Worm (Caenorhabditis elegans) whole organism, L2 larva: ENCODE measurements around the gene eat-20.
A peak's percentile ranks its signal among the peaks of the same experiment; 100 is the strongest.

Experiments
- C34F6.9 ChIP-seq: fragments of 150-350 bp; optimal IDR thresholded peaks from 2 replicates; lab custom pipeline; 2014; ENCODE audit warnings: missing biosample characterization, missing genetic modification characterization
- F13H6.1 ChIP-seq: sonication (generic microtip); optimal IDR thresholded peaks from 2 replicates; lab custom pipeline; 2016; ENCODE audit warnings: missing genetic modification characterization, missing compliant biosample characterization
- R02D3.7 ChIP-seq: fragments of 150-350 bp; optimal IDR thresholded peaks from 2 replicates; lab custom pipeline; 2014; ENCODE audit warnings: missing biosample characterization, missing genetic modification characterization
- Y55F3AM.14 ChIP-seq: fragments of 200-800 bp; sonication (Bioruptor generic); optimal IDR thresholded peaks from 2 replicates; lab custom pipeline; 2018; ENCODE audit warnings: mild to moderate bottlenecking, missing genetic modification characterization, missing compliant biosample characterization
- aly-2 ChIP-seq: fragments of 150-350 bp; optimal IDR thresholded peaks from 2 replicates; lab custom pipeline; 2014; ENCODE audit warnings: missing biosample characterization, missing genetic modification characterization
- blmp-1 ChIP-seq: sonication (generic microtip); optimal IDR thresholded peaks from 2 replicates; lab custom pipeline; 2017; ENCODE audit warnings: missing genetic modification characterization, mild to moderate bottlenecking, missing compliant biosample characterization, antibody characterized with exemption, moderate library complexity; ENCODE audit not compliant: insufficient read depth
- ceh-82 ChIP-seq: fragments of 150-350 bp; optimal IDR thresholded peaks from 2 replicates; lab custom pipeline; 2014; ENCODE audit warnings: missing biosample characterization, missing genetic modification characterization
- crh-2 ChIP-seq: sonication (generic microtip); optimal IDR thresholded peaks from 2 replicates; lab custom pipeline; 2017; ENCODE audit warnings: missing biosample characterization, missing genetic modification characterization
- dmd-4 ChIP-seq: sonication (generic microtip); optimal IDR thresholded peaks from 2 replicates; lab custom pipeline; 2017; ENCODE audit warnings: missing biosample characterization, missing genetic modification characterization
- egl-27 ChIP-seq: sonication (generic microtip); optimal IDR thresholded peaks from 3 replicates; lab custom pipeline; 2017; ENCODE audit warnings: missing biosample characterization, missing genetic modification reagents, missing genetic modification characterization
- elt-1 ChIP-seq: fragments of 150-350 bp; optimal IDR thresholded peaks from 2 replicates; lab custom pipeline; 2014; ENCODE audit warnings: missing biosample characterization, missing genetic modification characterization
- fos-1 ChIP-seq: fragments of 150-350 bp; optimal IDR thresholded peaks from 2 replicates; lab custom pipeline; 2014; ENCODE audit warnings: missing biosample characterization, missing genetic modification characterization
- gmeb-1 ChIP-seq: fragments of 150-350 bp; optimal IDR thresholded peaks from 2 replicates; lab custom pipeline; 2014; ENCODE audit warnings: missing biosample characterization, missing genetic modification characterization
- lin-13 ChIP-seq: fragments of 150-350 bp; optimal IDR thresholded peaks from 2 replicates; lab custom pipeline; 2014; ENCODE audit warnings: missing biosample characterization, missing genetic modification reagents, missing genetic modification characterization
- lin-39 ChIP-seq: fragments of 150-350 bp; optimal IDR thresholded peaks from 2 replicates; lab custom pipeline; 2014; ENCODE audit warnings: missing biosample characterization, missing genetic modification reagents, missing genetic modification characterization
- lsy-2 ChIP-seq, 2 experiments: fragments of 150-350 bp in 1 of 2; sonication (generic microtip) in 1 of 2; optimal IDR thresholded peaks; 2 replicates each; lab custom pipeline; 2014 to 2017; ENCODE audit warnings: missing biosample characterization in 2 of 2, missing genetic modification characterization in 2 of 2
- mab-5 ChIP-seq: fragments of 150-350 bp; optimal IDR thresholded peaks from 2 replicates; lab custom pipeline; 2014; ENCODE audit warnings: missing biosample characterization, missing genetic modification characterization
- mbf-1 ChIP-seq: sonication (generic microtip); optimal IDR thresholded peaks from 2 replicates; lab custom pipeline; 2017; ENCODE audit warnings: missing biosample characterization, missing genetic modification characterization
- mdl-1 ChIP-seq, 2 experiments: fragments of 150-350 bp in 1 of 2; sonication (generic microtip) in 1 of 2; optimal IDR thresholded peaks; 2 replicates each; lab custom pipeline; 2017; ENCODE audit warnings: missing biosample characterization in 2 of 2, missing genetic modification characterization in 2 of 2
- nhr-10 ChIP-seq: sonication (generic microtip); optimal IDR thresholded peaks from 2 replicates; lab custom pipeline; 2017; ENCODE audit warnings: missing biosample characterization, missing genetic modification characterization
- nhr-11 ChIP-seq: fragments of 150-350 bp; optimal IDR thresholded peaks from 2 replicates; lab custom pipeline; 2014; ENCODE audit warnings: missing biosample characterization, missing genetic modification characterization
- nhr-12 ChIP-seq: fragments of 150-350 bp; optimal IDR thresholded peaks from 2 replicates; lab custom pipeline; 2014; ENCODE audit warnings: missing biosample characterization, missing genetic modification characterization
- nhr-129 ChIP-seq: fragments of 150-350 bp; optimal IDR thresholded peaks from 2 replicates; lab custom pipeline; 2014; ENCODE audit warnings: missing biosample characterization, missing genetic modification characterization
- nhr-21 ChIP-seq: fragments of 150-350 bp; optimal IDR thresholded peaks from 2 replicates; lab custom pipeline; 2014; ENCODE audit warnings: missing biosample characterization, missing genetic modification characterization
- nhr-237 ChIP-seq: fragments of 150-350 bp; optimal IDR thresholded peaks from 2 replicates; lab custom pipeline; 2014; ENCODE audit warnings: missing biosample characterization, missing genetic modification characterization
- nhr-25 ChIP-seq: fragments of 150-350 bp; sonication (generic microtip); optimal IDR thresholded peaks from 3 replicates; lab custom pipeline; 2014; ENCODE audit warnings: missing biosample characterization, missing genetic modification characterization
- nhr-6 ChIP-seq: fragments of 150-350 bp; optimal IDR thresholded peaks from 2 replicates; lab custom pipeline; 2014; ENCODE audit warnings: missing biosample characterization, missing genetic modification characterization
- peb-1 ChIP-seq: fragments of 150-350 bp; optimal IDR thresholded peaks from 2 replicates; lab custom pipeline; 2014; ENCODE audit warnings: missing biosample characterization, missing genetic modification characterization
- sem-4 ChIP-seq: fragments of 150-350 bp; optimal IDR thresholded peaks from 2 replicates; lab custom pipeline; 2014; ENCODE audit warnings: missing biosample characterization, missing genetic modification reagents, missing genetic modification characterization
- sma-9 ChIP-seq, 2 experiments: fragments of 150-350 bp in 1 of 2; sonication (generic microtip) in 1 of 2; optimal IDR thresholded peaks; 2 replicates each; lab custom pipeline; 2014 to 2016; ENCODE audit warnings: missing genetic modification characterization in 2 of 2, mild to moderate bottlenecking in 1 of 2, missing biosample characterization in 1 of 2, missing compliant biosample characterization in 1 of 2, missing genetic modification reagents in 1 of 2, moderate library complexity in 1 of 2
- snpc-4 ChIP-seq: fragments of 150-350 bp; optimal IDR thresholded peaks from 2 replicates; lab custom pipeline; 2014; ENCODE audit warnings: missing biosample characterization, missing genetic modification characterization
- unc-55 ChIP-seq: fragments of 150-350 bp; sonication (generic microtip); optimal IDR thresholded peaks from 3 replicates; lab custom pipeline; 2014; ENCODE audit warnings: missing biosample characterization, missing genetic modification reagents, missing genetic modification characterization
- unc-62 ChIP-seq: fragments of 150-350 bp; optimal IDR thresholded peaks from 2 replicates; lab custom pipeline; 2014; ENCODE audit warnings: missing biosample characterization, missing genetic modification reagents, missing genetic modification characterization
- zag-1 ChIP-seq: fragments of 150-350 bp; optimal IDR thresholded peaks from 2 replicates; lab custom pipeline; 2014; ENCODE audit warnings: missing biosample characterization, missing genetic modification characterization
- ztf-1 ChIP-seq: fragments of 200-800 bp; sonication (Bioruptor generic); conservative IDR thresholded peaks from 2 replicates; pipeline ENCODE4 v1.3.6; 2022; ENCODE audit warnings: missing genetic modification characterization, missing compliant biosample characterization
- ztf-11 ChIP-seq: sonication (generic microtip); optimal IDR thresholded peaks from 2 replicates; lab custom pipeline; 2017; ENCODE audit warnings: missing biosample characterization, missing genetic modification characterization
- ztf-4 ChIP-seq: fragments of 150-350 bp; optimal IDR thresholded peaks from 2 replicates; lab custom pipeline; 2014; ENCODE audit warnings: missing biosample characterization, missing genetic modification characterization

eat-20 gene

DNA sequence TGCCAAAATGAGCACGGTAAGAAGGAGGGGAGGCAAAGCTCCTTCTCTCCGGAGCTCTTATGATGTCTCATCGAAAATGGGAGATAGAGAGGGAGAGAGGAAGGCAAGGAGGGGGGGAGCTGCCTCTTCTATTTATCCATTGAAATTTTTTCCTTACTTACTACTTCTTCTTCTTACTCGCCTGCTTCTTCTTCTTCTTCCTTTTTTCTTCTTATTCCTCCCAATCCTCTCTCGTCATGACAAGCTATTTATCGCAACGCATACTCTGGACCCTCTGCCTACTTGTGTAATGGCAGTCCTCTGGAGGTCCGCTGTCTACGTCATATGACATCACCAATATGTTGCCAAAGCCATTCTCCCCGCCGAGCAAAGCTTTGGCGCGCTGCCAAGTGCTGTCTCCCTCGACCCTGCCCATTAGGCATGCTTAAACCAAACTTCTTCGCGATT is 25.4 kb downstream of the eat-20 start (continued):
- TF ChIP-seq nhr-10 (tag; lab: Kevin White, UChicago) (no peak), lin-13 (GFP tag; lab: Kevin White, UChicago) (peak; percentile 20), C34F6.9 (peak; percentile 74), gmeb-1 (no peak), ztf-11 (tag; lab: Kevin White, UChicago) (no peak), crh-2 (peak; percentile 75), F13H6.1 (peak; percentile 65), nhr-25 (tag; lab: Kevin White, UChicago) (no peak), nhr-12 (no peak), nhr-129 (tag; lab: Kevin White, UChicago) (peak; percentile 82), mbf-1 (tag; lab: Kevin White, UChicago) (no peak), dmd-4 (tag; lab: Kevin White, UChicago) (no peak), peb-1 (tag; lab: Kevin White, UChicago) (no peak), lin-39 (tag; lab: Kevin White, UChicago) (peak; percentile 54), zag-1 (peak; percentile 91), egl-27 (tag; lab: Kevin White, UChicago) (peak; percentile 82), unc-62 (GFP tag; lab: Kevin White, UChicago) (no peak), sma-9 (GFP tag; optimal IDR thresholded peaks at IDR 0.05; lab: Kevin White, UChicago) (peak; percentile 79), sma-9 (tag; optimal IDR thresholded peaks at IDR 0.05; lab: Kevin White, UChicago) (no peak), fos-1 (tag; lab: Kevin White, UChicago) (no peak), elt-1 (tag; lab: Kevin White, UChicago) (no peak), unc-55 (GFP tag; lab: Kevin White, UChicago) (peak; percentile 87), snpc-4 (tag; lab: Kevin White, UChicago) (no peak), aly-2 (tag; lab: Kevin White, UChicago) (no peak), nhr-237 (tag; lab: Kevin White, UChicago) (no peak), nhr-11 (no peak), mab-5 (tag; lab: Kevin White, UChicago) (peak; percentile 18)

- TF ChIP-seq nhr-6 (tag; lab: Kevin White, UChicago) (peak; percentile 1), C34F6.9 (peak; percentile 52), ztf-4 (peak; percentile 4), sma-9 (GFP tag; optimal IDR thresholded peaks at IDR 0.05; lab: Kevin White, UChicago) (peak; percentile 23), sma-9 (tag; optimal IDR thresholded peaks at IDR 0.05; lab: Kevin White, UChicago) (no peak), unc-62 (GFP tag; lab: Kevin White, UChicago) (no peak), blmp-1 (tag; lab: Kevin White, UChicago) (no peak), lsy-2 (tag; optimal IDR thresholded peaks at IDR 0.05; lab: Kevin White, UChicago) (peak in 1 of 2 experiments; percentile 27), crh-2 (peak; percentile 27), fos-1 (tag; lab: Kevin White, UChicago) (no peak), nhr-129 (tag; lab: Kevin White, UChicago) (peak; percentile 53), Y55F3AM.14 (GFP tag; lab: Kevin White, UChicago) (no peak), nhr-21 (tag; lab: Kevin White, UChicago) (peak; percentile 35), zag-1 (peak; percentile 34)
Measured at ce11 chrX:15536017-15536416, 26.2 kb downstream of the eat-20 start.

DNA sequence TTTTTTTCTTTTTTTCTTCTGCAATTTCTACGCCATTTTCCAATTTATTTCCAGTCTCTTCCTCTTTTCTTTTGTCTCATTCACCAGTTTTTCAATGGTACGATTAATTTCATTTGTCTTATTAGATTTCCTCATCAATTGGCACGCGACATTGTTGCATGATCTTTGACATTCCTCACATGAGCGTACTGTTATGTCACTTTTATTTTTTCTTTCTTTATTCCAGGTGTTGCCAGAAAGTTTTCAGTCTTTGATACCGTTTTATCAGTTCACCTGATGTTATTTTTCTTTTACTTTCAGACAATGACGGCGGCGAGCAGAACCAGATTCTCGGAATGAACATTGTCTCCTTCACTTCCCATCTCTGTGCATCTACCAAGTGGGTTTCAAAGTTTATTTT is 27.6 kb downstream of the eat-20 start, which contains the start of the genes olrn-1 and C02C6.14:
Gene olrn-1 (plus strand): TSS at position 301 of the 400 bp plus-strand sequence.
Gene C02C6.14 (plus strand): TSS at position 304 of the 400 bp plus-strand sequence.
- no peak for TF ChIP-seq ztf-1 (GFP tag; lab: Robert Waterston, UW)
- no peak for TF ChIP-seq mdl-1 (tag; optimal IDR thresholded peaks at IDR 0.05; lab: Kevin White, UChicago)
- no peak for TF ChIP-seq sem-4 (tag; lab: Kevin White, UChicago)
- no peak for TF ChIP-seq elt-1 (tag; lab: Kevin White, UChicago)
- TF ChIP-seq fos-1 (tag; lab: Kevin White, UChicago), result no peak
- no peak for TF ChIP-seq R02D3.7 (tag; lab: Kevin White, UChicago)
- no peak for TF ChIP-seq ceh-82 (tag; lab: Kevin White, UChicago)
- no peak for TF ChIP-seq nhr-25 (tag; lab: Kevin White, UChicago)
- TF ChIP-seq unc-62 (GFP tag; lab: Kevin White, UChicago), result no peak
- no peak for TF ChIP-seq Y55F3AM.14 (GFP tag; lab: Kevin White, UChicago)
- TF ChIP-seq blmp-1 (tag; lab: Kevin White, UChicago), result no peak
- TF ChIP-seq lin-39 (tag; lab: Kevin White, UChicago), result no peak
- TF ChIP-seq nhr-6 (tag; lab: Kevin White, UChicago), result no peak
- TF ChIP-seq egl-27 (tag; lab: Kevin White, UChicago), result no peak
- no peak for TF ChIP-seq nhr-237 (tag; lab: Kevin White, UChicago)
- TF ChIP-seq lsy-2 (tag; optimal IDR thresholded peaks at IDR 0.05; lab: Kevin White, UChicago), result no peak
